Worm (Caenorhabditis elegans): ENCODE results near the gene ugt-10.

DNA sequence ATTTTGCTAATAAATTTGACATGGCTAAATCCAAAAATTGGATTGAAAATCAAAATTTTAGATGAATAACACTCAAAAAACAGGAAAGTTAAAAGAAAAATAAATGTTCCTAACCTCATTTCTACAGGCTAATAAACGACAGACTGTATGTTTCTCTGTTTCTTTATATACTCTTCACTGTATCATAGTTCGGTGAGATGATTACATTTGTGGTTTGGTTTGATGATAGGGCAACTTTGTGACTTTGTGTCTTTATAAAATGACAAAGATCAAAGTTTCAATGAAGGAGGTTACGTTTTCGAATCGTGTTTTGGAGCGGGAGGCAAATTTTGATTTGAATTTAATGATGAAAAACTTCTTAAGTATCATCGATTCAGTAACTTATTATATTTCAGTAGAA, 10.4 kb downstream of the ugt-10 start, which contains the start of gene ugt-12:
- TF ChIP-seq unc-120 (tag; optimal IDR thresholded peaks at IDR 0.05; ENCODE audit: poor library complexity, severe bottlenecking) (no peak), nhr-237 (tag; optimal IDR thresholded peaks at IDR 0.05) (no peak), lin-13 (tag; optimal IDR thresholded peaks at IDR 0.05) (no peak), nhr-12 (tag; optimal IDR thresholded peaks at IDR 0.05) (no peak), unc-39 (tag; optimal IDR thresholded peaks at IDR 0.05) (no peak), ces-1 (GFP tag; optimal IDR thresholded peaks at IDR 0.05) (no peak), unc-62 (GFP tag; optimal IDR thresholded peaks at IDR 0.05) (no peak), ham-2 (GFP tag; optimal IDR thresholded peaks at IDR 0.05) (no peak), nhr-28 (tag; optimal IDR thresholded peaks at IDR 0.05) (no peak), sptf-1 (tag; optimal IDR thresholded peaks at IDR 0.05) (no peak), M03D4.4 (tag; optimal IDR thresholded peaks at IDR 0.05) (no peak), lsy-2 (tag; optimal IDR thresholded peaks at IDR 0.05) (no peak)

All from whole organism, mixed stage, embryonic.